Worm (Caenorhabditis elegans): ENCODE data around the gene fzy-1.
"Not testable (repeated sequence)": the region's sequence is repeated elsewhere in the genome, so short reads cannot be mapped to it uniquely, and the experiment has no call there.

ce11 chrII:5540113-5540512, 39.5 kb downstream of the fzy-1 start, which contains the start of gene hlh-27:
- not testable (repeated sequence) for TF ChIP-seq him-1, dao-5, W03F9.2 (tag; optimal IDR thresholded peaks at IDR 0.05)
